Fruit fly (Drosophila melanogaster): Measurements from ENCODE around the gene Kul.

- TF ChIP-seq CG4496 (GFP tag; IDR thresholded peaks at IDR 0.05) (no peak), gl (tag; optimal IDR thresholded peaks at IDR 0.05) (no peak), CG13204 (GFP tag; optimal IDR thresholded peaks at IDR 0.05) (peak; percentile 11), CG34367 (tag; optimal IDR thresholded peaks at IDR 0.05) (no peak), CG9948 (tag; optimal IDR thresholded peaks at IDR 0.05) (no peak), CG32121 (GFP tag; IDR thresholded peaks at IDR 0.05) (no peak)
Measured at dm6 chr3R:29764249-29765042, 38.8 kb downstream of the Kul start.

Measured in whole organism, pupa.